Fruit fly (Drosophila melanogaster) whole organism, pupa: ENCODE data around the gene Sur-8.

ENCODE experiments used
- CG10348 ChIP-seq: fragments of 200-800 bp; sonication (Bioruptor generic); IDR thresholded peaks from 2 replicates; pipeline ENCODE4 v1.3.6; 2022; ENCODE audit warnings: missing biosample characterization, missing genetic modification characterization
- CG12605 ChIP-seq: fragments of 200-800 bp; sonication (Bioruptor generic); IDR thresholded peaks from 2 replicates; pipeline ENCODE4 v1.3.6; 2022; ENCODE audit warnings: missing biosample characterization, missing genetic modification characterization
- CG13204 ChIP-seq: fragments of 200-800 bp; sonication (Bioruptor generic); optimal IDR thresholded peaks from 2 replicates; lab custom pipeline; 2018; ENCODE audit warnings: missing biosample characterization, mild to moderate bottlenecking, missing genetic modification characterization, moderate library complexity
- CG14655 ChIP-seq: fragments of 200-800 bp; sonication (Bioruptor generic); optimal IDR thresholded peaks from 3 replicates; lab custom pipeline; 2017; ENCODE audit warnings: mild to moderate bottlenecking, missing biosample characterization, missing genetic modification reagents, missing genetic modification characterization
- CG15710 ChIP-seq: fragments of 200-800 bp; sonication (Bioruptor generic); optimal IDR thresholded peaks from 2 replicates; lab custom pipeline; 2018; ENCODE audit warnings: missing biosample characterization, mild to moderate bottlenecking, missing genetic modification characterization, moderate library complexity
- CG17806 ChIP-seq: fragments of 200-800 bp; sonication (Bioruptor generic); optimal IDR thresholded peaks from 2 replicates; lab custom pipeline; 2018; ENCODE audit warnings: missing biosample characterization, mild to moderate bottlenecking, missing genetic modification characterization, moderate library complexity
- CG32121 ChIP-seq: fragments of 200-800 bp; sonication (Bioruptor generic); IDR thresholded peaks from 2 replicates; pipeline ENCODE4 v1.3.6; 2022; ENCODE audit warnings: missing biosample characterization, missing genetic modification characterization
- CG34367 ChIP-seq: fragments of 200-800 bp; sonication (Bioruptor generic); optimal IDR thresholded peaks from 2 replicates; lab custom pipeline; 2018; ENCODE audit warnings: missing biosample characterization, mild to moderate bottlenecking, missing genetic modification characterization
- CG4496 ChIP-seq: fragments of 200-800 bp; sonication (Bioruptor generic); IDR thresholded peaks from 3 replicates; pipeline ENCODE4 v1.3.6; 2022; ENCODE audit warnings: missing biosample characterization, missing genetic modification characterization
- CG8159 ChIP-seq: fragments of 200-800 bp; sonication (Bioruptor generic); optimal IDR thresholded peaks from 3 replicates; lab custom pipeline; 2018; ENCODE audit warnings: missing biosample characterization, mild to moderate bottlenecking, missing genetic modification characterization, moderate library complexity
- CG8301 ChIP-seq: fragments of 200-800 bp; sonication (Bioruptor generic); optimal IDR thresholded peaks from 2 replicates; lab custom pipeline; 2018; ENCODE audit warnings: missing biosample characterization, mild to moderate bottlenecking, missing genetic modification characterization
- CG9948 ChIP-seq: fragments of 200-800 bp; sonication (Bioruptor generic); optimal IDR thresholded peaks from 2 replicates; lab custom pipeline; 2018; ENCODE audit warnings: missing biosample characterization, mild to moderate bottlenecking, missing genetic modification characterization, moderate library complexity
- D1 ChIP-seq: fragments of 200-800 bp; sonication (Bioruptor generic); optimal IDR thresholded peaks from 2 replicates; lab custom pipeline; 2018; ENCODE audit warnings: missing biosample characterization, mild to moderate bottlenecking, missing genetic modification characterization, moderate library complexity
- EcR ChIP-seq: fragments of 200-800 bp; sonication (Bioruptor generic); optimal IDR thresholded peaks from 3 replicates; lab custom pipeline; 2019; ENCODE audit warnings: missing biosample characterization, missing genetic modification characterization, mild to moderate bottlenecking, moderate library complexity, missing genetic modification reagents
- Ets98B ChIP-seq: fragments of 200-800 bp; sonication (Bioruptor generic); IDR thresholded peaks from 2 replicates; pipeline ENCODE4 v1.3.6; 2022; ENCODE audit warnings: missing biosample characterization, missing genetic modification characterization
- Pif1A ChIP-seq: fragments of 200-800 bp; sonication (Bioruptor generic); optimal IDR thresholded peaks from 3 replicates; lab custom pipeline; 2016; ENCODE audit warnings: missing biosample characterization, missing genetic modification characterization
- Pif1B ChIP-seq: fragments of 200-800 bp; sonication (Bioruptor generic); optimal IDR thresholded peaks from 3 replicates; lab custom pipeline; 2016; ENCODE audit warnings: missing biosample characterization, missing genetic modification characterization
- Snoo ChIP-seq: fragments of 200-800 bp; sonication (Bioruptor generic); optimal IDR thresholded peaks from 3 replicates; lab custom pipeline; 2017; ENCODE audit warnings: missing biosample characterization, mild to moderate bottlenecking, missing genetic modification characterization, inconsistent platforms
- fd96Ca ChIP-seq: fragments of 200-800 bp; sonication (Bioruptor generic); IDR thresholded peaks from 3 replicates; pipeline ENCODE4 v1.3.6; 2022; ENCODE audit warnings: missing biosample characterization, missing genetic modification characterization
- gl ChIP-seq: fragments of 200-800 bp; sonication (Bioruptor generic); optimal IDR thresholded peaks from 2 replicates; lab custom pipeline; 2018; ENCODE audit warnings: missing biosample characterization, mild to moderate bottlenecking, missing genetic modification characterization
- rn ChIP-seq: fragments of 200-800 bp; sonication (Bioruptor generic); IDR thresholded peaks from 2 replicates; pipeline ENCODE4 v1.3.6; 2022; ENCODE audit warnings: missing biosample characterization, missing genetic modification characterization

Sur-8 gene

dm6 chr3R:17400102-17400501, 2.2 kb downstream of the Sur-8 start:
- TF ChIP-seq fd96Ca (GFP tag; lab: Robert Waterston, UW): no peak
- TF ChIP-seq CG8301 (tag; lab: Kevin White, UChicago): no peak
- no peak for TF ChIP-seq CG12605 (GFP tag; lab: Robert Waterston, UW)
- TF ChIP-seq CG32121 (GFP tag; lab: Robert Waterston, UW): no peak
- no peak for TF ChIP-seq CG17806 (tag; lab: Kevin White, UChicago)
- TF ChIP-seq Pif1B (GFP tag; lab: Kevin White, UChicago): no peak
- no peak for TF ChIP-seq gl (tag; lab: Kevin White, UChicago)
- TF ChIP-seq, all 21 proteins: peak for 0

dm6 chr3R:17394318-17395188, 7.8 kb downstream of the Sur-8 start, which contains the start of gene CREG:
Gene CREG, minus strand, starts transcription at chr3R:17394640.
- TF ChIP-seq CG4496 (GFP tag; lab: Robert Waterston, UW) (no peak), CG15710 (peak; percentile 23), fd96Ca (GFP tag; lab: Robert Waterston, UW) (no peak), Snoo (tag; lab: Kevin White, UChicago) (peak; percentile 46), D1 (tag; lab: Kevin White, UChicago) (peak; percentile 24), CG12605 (GFP tag; lab: Robert Waterston, UW) (0 out of 2 replicates have a peak, but pooled peaks have one; percentile 7), CG32121 (GFP tag; lab: Robert Waterston, UW) (no peak), CG8159 (tag; lab: Kevin White, UChicago) (peak; percentile 41), rn (GFP tag; lab: Robert Waterston, UW) (no peak), CG14655 (GFP tag; lab: Kevin White, UChicago) (peak; percentile 53), Pif1A (peak; percentile 32), EcR (GFP tag; lab: Kevin White, UChicago) (peak; percentile 85), CG8301 (tag; lab: Kevin White, UChicago) (peak; percentile 38), CG10348 (GFP tag; lab: Robert Waterston, UW) (no peak), Ets98B (GFP tag; lab: Robert Waterston, UW) (0 out of 2 replicates have a peak, but pooled peaks have one; percentile 24), CG13204 (no peak), CG9948 (tag; lab: Kevin White, UChicago) (peak; percentile 11), gl (tag; lab: Kevin White, UChicago) (no peak), Pif1B (GFP tag; lab: Kevin White, UChicago) (peak; percentile 18), CG17806 (tag; lab: Kevin White, UChicago) (no peak), CG34367 (tag; lab: Kevin White, UChicago) (no peak)

dm6 chr3R:17391313-17391845, 10.9 kb downstream of the Sur-8 start, which contains the start of the genes Brf and sds22:
Gene Brf, minus strand, starts transcription at chr3R:17391337.
Gene sds22, plus strand, starts transcription at chr3R:17391594.
- TF ChIP-seq CG4496 (GFP tag; lab: Robert Waterston, UW): peak; percentile 93
- peak; percentile 91 for TF ChIP-seq Ets98B (GFP tag; lab: Robert Waterston, UW)
- TF ChIP-seq CG34367 (tag; lab: Kevin White, UChicago): peak; percentile 91
- TF ChIP-seq fd96Ca (GFP tag; lab: Robert Waterston, UW): peak; percentile 77
- peak; percentile 88 for TF ChIP-seq D1 (tag; lab: Kevin White, UChicago)
- peak; percentile 94 for TF ChIP-seq CG17806 (tag; lab: Kevin White, UChicago)
- peak; percentile 62 for TF ChIP-seq CG10348 (GFP tag; lab: Robert Waterston, UW)
- TF ChIP-seq EcR (GFP tag; lab: Kevin White, UChicago): peak; percentile 2
- peak; percentile 89 for TF ChIP-seq CG32121 (GFP tag; lab: Robert Waterston, UW)
- TF ChIP-seq CG15710: peak; percentile 94
- peak; percentile 75 for TF ChIP-seq gl (tag; lab: Kevin White, UChicago)
- peak; percentile 91 for TF ChIP-seq CG9948 (tag; lab: Kevin White, UChicago)
- TF ChIP-seq CG14655 (GFP tag; lab: Kevin White, UChicago): peak; percentile 93
- peak; percentile 92 for TF ChIP-seq Pif1A
- TF ChIP-seq CG13204: peak; percentile 55
- TF ChIP-seq CG8159 (tag; lab: Kevin White, UChicago): peak; percentile 95
- TF ChIP-seq Pif1B (GFP tag; lab: Kevin White, UChicago): peak; percentile 91
- TF ChIP-seq Snoo (tag; lab: Kevin White, UChicago): peak; percentile 89
- peak; percentile 76; the same call in 1 of the 2 replicates for TF ChIP-seq CG12605 (GFP tag; lab: Robert Waterston, UW)
- peak; percentile 86; the same call in 1 of the 2 replicates for TF ChIP-seq rn (GFP tag; lab: Robert Waterston, UW)
- peak; percentile 88 for TF ChIP-seq CG8301 (tag; lab: Kevin White, UChicago)

- peak; percentile 81 for TF ChIP-seq CG8159 (tag; lab: Kevin White, UChicago)
- peak; percentile 84 for TF ChIP-seq CG8301 (tag; lab: Kevin White, UChicago)
- TF ChIP-seq CG17806 (tag; lab: Kevin White, UChicago): peak; percentile 81
- TF ChIP-seq Snoo (tag; lab: Kevin White, UChicago): peak; percentile 45
- peak; percentile 67 for TF ChIP-seq CG15710
- peak; percentile 83 for TF ChIP-seq fd96Ca (GFP tag; lab: Robert Waterston, UW)
- peak; percentile 60 for TF ChIP-seq CG34367 (tag; lab: Kevin White, UChicago)
- peak; percentile 29 for TF ChIP-seq CG13204
- peak; percentile 90 for TF ChIP-seq CG4496 (GFP tag; lab: Robert Waterston, UW)
- TF ChIP-seq CG9948 (tag; lab: Kevin White, UChicago): peak; percentile 72
- no peak for TF ChIP-seq D1 (tag; lab: Kevin White, UChicago)
- peak; percentile 82 for TF ChIP-seq CG32121 (GFP tag; lab: Robert Waterston, UW)
- TF ChIP-seq CG10348 (GFP tag; lab: Robert Waterston, UW): peak; percentile 63
- TF ChIP-seq Ets98B (GFP tag; lab: Robert Waterston, UW): peak; percentile 92
- TF ChIP-seq Pif1B (GFP tag; lab: Kevin White, UChicago): peak; percentile 47
- TF ChIP-seq gl (tag; lab: Kevin White, UChicago): peak; percentile 67
- peak; percentile 61; the same call in 1 of the 2 replicates for TF ChIP-seq CG12605 (GFP tag; lab: Robert Waterston, UW)
- peak; percentile 85 for TF ChIP-seq CG14655 (GFP tag; lab: Kevin White, UChicago)
- peak; percentile 83 for TF ChIP-seq Pif1A
- TF ChIP-seq rn (GFP tag; lab: Robert Waterston, UW): peak; percentile 71
- TF ChIP-seq EcR (GFP tag; lab: Kevin White, UChicago): no peak
Measured at dm6 chr3R:17386168-17386819, 16.0 kb downstream of the Sur-8 start.
